Worm (Caenorhabditis elegans) whole organism, young adult: ENCODE results near the gene F30B5.11.

Source experiments
- B0035.1 ChIP-seq: sonication (generic microtip); optimal IDR thresholded peaks from 2 replicates; lab custom pipeline; 2016; ENCODE audit warnings: missing genetic modification characterization, mild to moderate bottlenecking, missing compliant biosample characterization, missing genotype, missing genetic modification reagents
- F22D6.2 ChIP-seq: sonication (generic microtip); optimal IDR thresholded peaks from 2 replicates; lab custom pipeline; 2016; ENCODE audit warnings: mild to moderate bottlenecking, missing genetic modification characterization, missing compliant biosample characterization
- F37B4.10 ChIP-seq: fragments of 200-800 bp; sonication (Bioruptor generic); IDR thresholded peaks from 2 replicates; pipeline ENCODE4 v1.3.6; 2022; ENCODE audit warnings: missing genetic modification characterization, missing compliant biosample characterization
- F52B5.7 ChIP-seq: sonication (generic microtip); optimal IDR thresholded peaks from 2 replicates; lab custom pipeline; 2016; ENCODE audit warnings: mild to moderate bottlenecking, missing genetic modification characterization, missing compliant biosample characterization
- K11D2.4 ChIP-seq: fragments of 200-800 bp; sonication (Bioruptor generic); IDR thresholded peaks from 2 replicates; pipeline ENCODE4 v1.3.6; 2022; ENCODE audit warnings: missing genetic modification reagents, missing genetic modification characterization, missing compliant biosample characterization
- T07F8.4 ChIP-seq: sonication (generic microtip); optimal IDR thresholded peaks from 2 replicates; lab custom pipeline; 2016; ENCODE audit warnings: mild to moderate bottlenecking, missing genetic modification characterization, moderate library complexity, missing compliant biosample characterization
- Y53F4B.3 ChIP-seq: fragments of 200-800 bp; sonication (Bioruptor generic); IDR thresholded peaks from 2 replicates; pipeline ENCODE4 v1.3.6; 2022; ENCODE audit warnings: missing genetic modification reagents, missing genetic modification characterization, missing compliant biosample characterization
- Y95B8A.8 ChIP-seq: fragments of 200-800 bp; sonication (Bioruptor generic); IDR thresholded peaks from 2 replicates; pipeline ENCODE4 v1.3.6; 2022; ENCODE audit warnings: missing genetic modification reagents, missing genetic modification characterization, missing compliant biosample characterization
- aptf-2 ChIP-seq: fragments of 200-800 bp; sonication (Bioruptor generic); conservative IDR thresholded peaks from 2 replicates; pipeline ENCODE4 v1.3.6; 2022; ENCODE audit warnings: missing genetic modification reagents, missing genetic modification characterization, missing compliant biosample characterization
- aptf-3 ChIP-seq: fragments of 200-800 bp; sonication (Bioruptor generic); IDR thresholded peaks from 2 replicates; pipeline ENCODE4 v1.3.6; 2022; ENCODE audit warnings: missing genetic modification characterization, missing compliant biosample characterization
- attf-6 ChIP-seq: fragments of 200-800 bp; sonication (Bioruptor generic); IDR thresholded peaks from 2 replicates; pipeline ENCODE4 v1.3.6; 2022; ENCODE audit warnings: missing genetic modification reagents, missing genetic modification characterization, missing compliant biosample characterization
- cebp-2 ChIP-seq: fragments of 200-800 bp; sonication (Bioruptor generic); IDR thresholded peaks from 2 replicates; pipeline ENCODE4 v1.3.6; 2022; ENCODE audit warnings: missing genetic modification characterization, missing compliant biosample characterization
- ceh-100 ChIP-seq: fragments of 200-800 bp; sonication (Bioruptor generic); IDR thresholded peaks from 2 replicates; pipeline ENCODE4 v1.3.6; 2022; ENCODE audit warnings: missing genetic modification reagents, missing genetic modification characterization, missing compliant biosample characterization
- ceh-79 ChIP-seq: sonication (generic microtip); optimal IDR thresholded peaks from 2 replicates; lab custom pipeline; 2017; ENCODE audit warnings: mild to moderate bottlenecking, missing genetic modification characterization, missing compliant biosample characterization
- ceh-91 ChIP-seq: fragments of 200-800 bp; sonication (Bioruptor generic); IDR thresholded peaks from 2 replicates; pipeline ENCODE4 v1.3.6; 2022; ENCODE audit warnings: missing genetic modification reagents, missing genetic modification characterization, missing compliant biosample characterization
- dpff-1 ChIP-seq: sonication (generic microtip); optimal IDR thresholded peaks from 2 replicates; lab custom pipeline; 2017; ENCODE audit warnings: mild to moderate bottlenecking, missing genetic modification characterization, missing compliant biosample characterization
- dpl-1 ChIP-seq: fragments of 150-350 bp; optimal IDR thresholded peaks from 2 replicates; lab custom pipeline; 2014; ENCODE audit warnings: missing biosample characterization, missing genetic modification reagents, missing genetic modification characterization
- ets-4 ChIP-seq: fragments of 200-800 bp; sonication (Bioruptor generic); optimal IDR thresholded peaks from 2 replicates; lab custom pipeline; 2018; ENCODE audit warnings: mild to moderate bottlenecking, missing genetic modification characterization, missing compliant biosample characterization
- fkh-3 ChIP-seq: sonication (generic microtip); optimal IDR thresholded peaks from 2 replicates; lab custom pipeline; 2016; ENCODE audit warnings: mild to moderate bottlenecking, missing genetic modification characterization, missing compliant biosample characterization
- him-1 ChIP-seq: sonication (generic microtip); optimal IDR thresholded peaks from 2 replicates; lab custom pipeline; 2016; ENCODE audit warnings: missing genotype, missing genetic modification reagents, missing genetic modification characterization, missing compliant biosample characterization
- hlh-26 ChIP-seq: fragments of 200-800 bp; sonication (Bioruptor generic); conservative IDR thresholded peaks from 2 replicates; pipeline ENCODE4 v1.3.6; 2022; ENCODE audit warnings: missing genetic modification reagents, missing genetic modification characterization, missing compliant biosample characterization
- hmg-1.2 ChIP-seq: fragments of 200-800 bp; sonication (Bioruptor generic); IDR thresholded peaks from 2 replicates; pipeline ENCODE4 v1.3.6; 2022; ENCODE audit warnings: missing genetic modification reagents, missing genetic modification characterization, missing compliant biosample characterization
- hrde-1 ChIP-seq: sonication (generic microtip); optimal IDR thresholded peaks from 2 replicates; lab custom pipeline; 2016; ENCODE audit warnings: missing genetic modification characterization, mild to moderate bottlenecking, missing compliant biosample characterization, moderate library complexity, missing genotype, missing genetic modification reagents, borderline replicate concordance
- lin-35 ChIP-seq, 3 experiments: fragments of 150-350 bp in 2 of 3; sonication (generic microtip) in 1 of 3; optimal IDR thresholded peaks; 2 replicates each; lab custom pipeline; 2014 to 2018; ENCODE audit warnings: missing biosample characterization in 3 of 3, missing genetic modification characterization in 3 of 3, missing genetic modification reagents in 3 of 3
- lin-40 ChIP-seq: sonication (generic microtip); optimal IDR thresholded peaks from 2 replicates; lab custom pipeline; 2016; ENCODE audit warnings: missing genetic modification characterization, mild to moderate bottlenecking, missing compliant biosample characterization, missing genotype, missing genetic modification reagents
- lsy-27 ChIP-seq: sonication (generic microtip); optimal IDR thresholded peaks from 2 replicates; lab custom pipeline; 2017; ENCODE audit warnings: missing genetic modification characterization, mild to moderate bottlenecking, missing compliant biosample characterization, antibody characterized with exemption, missing genotype, borderline replicate concordance; ENCODE audit not compliant: insufficient read depth
- madf-8 ChIP-seq: fragments of 200-800 bp; sonication (Bioruptor generic); conservative IDR thresholded peaks from 2 replicates; pipeline ENCODE4 v1.3.6; 2022; ENCODE audit warnings: missing genetic modification reagents, missing genetic modification characterization, missing compliant biosample characterization
- mel-28 ChIP-seq: sonication (generic microtip); optimal IDR thresholded peaks from 2 replicates; lab custom pipeline; 2016; ENCODE audit warnings: borderline replicate concordance, mild to moderate bottlenecking, missing genetic modification characterization, missing compliant biosample characterization
- mes-4 ChIP-seq: sonication (generic microtip); optimal IDR thresholded peaks from 2 replicates; lab custom pipeline; 2016; ENCODE audit warnings: missing genotype, missing genetic modification characterization, missing compliant biosample characterization
- pbrm-1 ChIP-seq: fragments of 200-800 bp; sonication (Bioruptor generic); IDR thresholded peaks from 2 replicates; pipeline ENCODE4 v1.3.6; 2022; ENCODE audit warnings: missing genetic modification reagents, missing genetic modification characterization, missing compliant biosample characterization
- pha-4 ChIP-seq: fragments of 150-350 bp; sonication (generic microtip); optimal IDR thresholded peaks from 2 replicates; lab custom pipeline; 2014; ENCODE audit warnings: missing biosample characterization, missing genetic modification reagents, missing genetic modification characterization
- repo-1 ChIP-seq: sonication (generic microtip); optimal IDR thresholded peaks from 2 replicates; lab custom pipeline; 2017; ENCODE audit warnings: mild to moderate bottlenecking, missing genetic modification characterization, missing compliant biosample characterization
- sea-2 ChIP-seq: fragments of 200-800 bp; sonication (Bioruptor generic); IDR thresholded peaks from 2 replicates; pipeline ENCODE4 v1.3.6; 2022; ENCODE audit warnings: missing genetic modification characterization, missing compliant biosample characterization
- snpc-1.1 ChIP-seq: sonication (generic microtip); optimal IDR thresholded peaks from 2 replicates; lab custom pipeline; 2017; ENCODE audit warnings: missing genetic modification characterization, mild to moderate bottlenecking, missing compliant biosample characterization, antibody characterized with exemption, moderate library complexity, missing genotype, missing genetic modification reagents; ENCODE audit not compliant: insufficient read depth
- snpc-1.3 ChIP-seq: sonication (generic microtip); optimal IDR thresholded peaks from 2 replicates; lab custom pipeline; 2017; ENCODE audit warnings: missing genetic modification characterization, mild to moderate bottlenecking, missing compliant biosample characterization, antibody characterized with exemption, moderate library complexity, missing genotype, missing genetic modification reagents; ENCODE audit not compliant: insufficient read depth
- snpc-4 ChIP-seq, 5 experiments: fragments of 150-350 bp in 1 of 5; sonication (generic microtip) in 4 of 5; optimal IDR thresholded peaks; 2 replicates each; lab custom pipeline; 2014 to 2018; ENCODE audit warnings: missing genetic modification characterization in 5 of 5, missing biosample characterization in 3 of 5, antibody characterized with exemption in 2 of 5, mild to moderate bottlenecking in 2 of 5, missing compliant biosample characterization in 2 of 5, missing genotype in 2 of 5, moderate library complexity in 2 of 5, missing genetic modification reagents in 1 of 5
- sptf-2 ChIP-seq: fragments of 200-800 bp; sonication (Bioruptor generic); optimal IDR thresholded peaks from 2 replicates; lab custom pipeline; 2018; ENCODE audit warnings: mild to moderate bottlenecking, missing genetic modification characterization, missing compliant biosample characterization
- tbp1 ChIP-seq: fragments of 200-800 bp; sonication (Bioruptor generic); optimal IDR thresholded peaks from 2 replicates; lab custom pipeline; 2018; ENCODE audit warnings: mild to moderate bottlenecking, missing genetic modification characterization, missing compliant biosample characterization
- zfh-2 ChIP-seq: fragments of 200-800 bp; sonication (Bioruptor generic); conservative IDR thresholded peaks from 2 replicates; pipeline ENCODE4 v1.3.6; 2022; ENCODE audit warnings: missing genetic modification reagents, missing genetic modification characterization, missing compliant biosample characterization
- ztf-22 ChIP-seq: fragments of 200-800 bp; sonication (Bioruptor generic); optimal IDR thresholded peaks from 2 replicates; lab custom pipeline; 2018; ENCODE audit warnings: mild to moderate bottlenecking, missing genetic modification characterization, moderate library complexity, missing compliant biosample characterization

F30B5.11 gene

DNA sequence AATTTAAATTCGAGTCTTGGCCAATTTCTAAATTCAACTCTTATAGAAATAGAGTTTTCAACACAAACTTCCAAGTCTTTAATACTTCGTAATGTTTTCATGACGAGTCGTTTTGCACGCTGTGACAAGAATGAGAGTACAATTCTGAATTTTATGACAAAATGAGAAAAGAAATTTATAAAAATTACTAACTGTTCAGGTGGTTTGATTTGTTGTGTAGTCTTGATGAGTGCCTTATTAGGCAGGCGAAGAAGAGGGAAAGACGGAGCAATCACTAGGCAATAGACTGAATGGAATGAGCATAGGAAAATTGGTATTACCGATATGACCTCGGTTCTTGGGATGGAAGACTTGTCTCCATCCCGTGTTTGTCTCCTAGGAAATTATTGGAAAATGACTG lies at the start of gene F30B5.11:
F30B5.11 (minus strand) TSS at position 101 of the 400 bp plus-strand sequence.
- TF ChIP-seq attf-6 (GFP tag; lab: Robert Waterston, UW) (no peak), tbp1 (GFP tag; lab: Kevin White, UChicago) (no peak), lsy-27 (tag; lab: Kevin White, UChicago) (no peak), aptf-3 (GFP tag; lab: Robert Waterston, UW) (no peak), aptf-2 (GFP tag; lab: Robert Waterston, UW) (no peak), pha-4 (tag; lab: Kevin White, UChicago) (no peak)
- TF ChIP-seq, all 124 proteins: peak for 0

DNA sequence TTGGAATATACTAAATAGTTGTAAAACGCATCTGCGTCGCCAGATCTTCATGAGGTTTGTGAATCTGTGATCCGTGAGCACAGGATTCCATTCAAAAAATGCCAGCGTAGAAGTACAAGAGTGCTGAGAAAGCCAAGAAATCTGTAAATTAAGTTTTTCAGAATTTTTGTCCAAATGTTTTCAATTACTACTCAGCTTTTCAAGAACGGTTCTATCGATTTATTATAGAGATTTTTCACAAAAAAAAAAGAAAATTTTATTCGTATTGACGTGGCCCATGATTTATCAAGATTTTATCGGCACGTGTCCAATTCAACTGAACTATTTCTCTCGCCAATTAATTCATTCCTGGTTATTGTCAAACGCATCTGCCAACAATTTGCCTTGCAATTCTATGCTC lies 49.4 kb upstream of the F30B5.11 start, which contains the start of gene F36A4.3:
F36A4.3 (plus strand) TSS at position 301 of the 400 bp plus-strand sequence.
- no peak for TF ChIP-seq lin-40 (tag; lab: Kevin White, UChicago)
- TF ChIP-seq cebp-2 (GFP tag; lab: Robert Waterston, UW) = no peak
- no peak for TF ChIP-seq lin-35 (GFP tag; optimal IDR thresholded peaks at IDR 0.05; lab: Kevin White, UChicago)
- TF ChIP-seq madf-8 (GFP tag; lab: Robert Waterston, UW) = no peak
- TF ChIP-seq B0035.1 = no peak

DNA sequence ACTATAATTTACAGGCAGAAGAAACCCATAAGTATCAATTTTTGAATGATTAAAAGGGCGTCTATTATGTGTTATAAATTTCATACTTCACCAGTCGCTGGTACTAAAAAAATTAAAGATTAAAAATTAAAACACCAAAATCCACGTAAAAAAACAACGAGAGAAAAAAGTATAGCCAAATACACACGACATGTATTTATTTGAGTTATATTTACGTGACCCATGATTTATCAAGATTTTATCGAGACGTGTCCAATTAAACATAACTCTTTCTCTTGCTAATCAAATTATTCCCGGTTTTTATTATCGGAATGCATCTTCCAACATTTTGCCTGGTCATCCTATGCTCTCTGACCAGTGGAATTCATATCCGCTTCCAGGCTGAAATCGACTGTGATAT lies 47.4 kb upstream of the F30B5.11 start, which contains the start of gene F36A4.4:
F36A4.4 (plus strand) TSS at position 301 of the 400 bp plus-strand sequence.
- TF ChIP-seq ceh-91 (no peak), sea-2 (no peak), ceh-79 (no peak), dpff-1 (tag; lab: Kevin White, UChicago) (no peak), lin-40 (tag; lab: Kevin White, UChicago) (no peak), Y95B8A.8 (GFP tag; lab: Robert Waterston, UW) (no peak), sptf-2 (GFP tag; lab: Kevin White, UChicago) (no peak), F37B4.10 (GFP tag; lab: Robert Waterston, UW) (no peak), hlh-26 (no peak)
- TF ChIP-seq, all 124 proteins: peak for 0

ce11 chrIV:4265951-4266350 lies 46.1 kb upstream of the F30B5.11 start:
- TF ChIP-seq snpc-4 (GFP tag; optimal IDR thresholded peaks at IDR 0.05; lab: Kevin White, UChicago) (peak; percentile 33), snpc-4 (tag; optimal IDR thresholded peaks at IDR 0.05; lab: Kevin White, UChicago) (peak in 2 of 4 experiments; percentile 8 to 83), hrde-1 (no peak), fkh-3 (tag; lab: Kevin White, UChicago) (no peak), ceh-100 (no peak), snpc-1.3 (tag; lab: Kevin White, UChicago) (no peak), dpl-1 (GFP tag; lab: Kevin White, UChicago) (no peak), F22D6.2 (tag; lab: Kevin White, UChicago) (no peak), mes-4 (tag; lab: Kevin White, UChicago) (no peak), him-1 (no peak), ztf-22 (no peak), repo-1 (no peak), F52B5.7 (tag; lab: Kevin White, UChicago) (no peak), Y53F4B.3 (GFP tag; lab: Robert Waterston, UW) (no peak), aptf-2 (GFP tag; lab: Robert Waterston, UW) (no peak), ets-4 (GFP tag; lab: Kevin White, UChicago) (no peak), hmg-1.2 (peak; percentile 43; the same call in 1 of the 2 replicates), snpc-1.1 (tag; lab: Kevin White, UChicago) (peak; percentile 41), T07F8.4 (tag; lab: Kevin White, UChicago) (no peak), mel-28 (tag; lab: Kevin White, UChicago) (no peak), K11D2.4 (GFP tag; lab: Robert Waterston, UW) (no peak), pbrm-1 (no peak), zfh-2 (peak; percentile 64)
